Worm (Caenorhabditis elegans): ENCODE results near the gene aptf-2.

aptf-2 gene

ce11 chrIV:13389237-13389636 lies 26.6 kb downstream of the aptf-2 start:
- TF ChIP-seq mxl-3 (GFP tag; optimal IDR thresholded peaks at IDR 0.05) (no peak), dve-1 (tag; optimal IDR thresholded peaks at IDR 0.05; ENCODE audit: insufficient read depth) (no peak), nhr-42 (GFP tag; IDR thresholded peaks at IDR 0.05) (peak; percentile 33; the same call in 1 of the 2 replicates), ceh-20 (GFP tag; IDR thresholded peaks at IDR 0.05) (no peak), tra-1 (GFP tag; IDR thresholded peaks at IDR 0.05) (0 out of 2 replicates have a peak, but pooled peaks have one; percentile 26), egl-43 (GFP tag; IDR thresholded peaks at IDR 0.05) (peak; percentile 67), snpc-1.2 (GFP tag; IDR thresholded peaks at IDR 0.05) (0 out of 2 replicates have a peak, but pooled peaks have one; percentile 11), dmd-8 (GFP tag; IDR thresholded peaks at IDR 0.05) (0 out of 2 replicates have a peak, but pooled peaks have one; percentile 49), lin-1 (GFP tag; IDR thresholded peaks at IDR 0.05) (peak; percentile 38; the same call in 1 of the 2 replicates), Y105C5A.15 (GFP tag; IDR thresholded peaks at IDR 0.05) (0 out of 2 replicates have a peak, but pooled peaks have one; percentile 34), nhr-111 (GFP tag; optimal IDR thresholded peaks at IDR 0.05) (peak; percentile 43), duxl-1 (tag; optimal IDR thresholded peaks at IDR 0.05; ENCODE audit: poor library complexity) (peak; percentile 34)

- TF ChIP-seq nhr-10 (tag; optimal IDR thresholded peaks at IDR 0.05) (peak; percentile 90), duxl-1 (tag; optimal IDR thresholded peaks at IDR 0.05; ENCODE audit: poor library complexity) (peak; percentile 5), egl-27 (tag; optimal IDR thresholded peaks at IDR 0.05) (no peak), egl-43 (GFP tag; IDR thresholded peaks at IDR 0.05) (no peak), unc-39 (tag; optimal IDR thresholded peaks at IDR 0.05) (no peak), lsy-2 (tag; optimal IDR thresholded peaks at IDR 0.05) (peak; percentile 0 to 80), unc-130 (GFP tag; optimal IDR thresholded peaks at IDR 0.05) (no peak), lin-13 (GFP tag; optimal IDR thresholded peaks at IDR 0.05) (peak; percentile 41), ZK546.5 (tag; optimal IDR thresholded peaks at IDR 0.05) (no peak), snpc-1.2 (GFP tag; IDR thresholded peaks at IDR 0.05) (no peak), attf-4 (tag; optimal IDR thresholded peaks at IDR 0.05) (no peak), dmd-9 (GFP tag; IDR thresholded peaks at IDR 0.05) (no peak), daf-8 (GFP tag; IDR thresholded peaks at IDR 0.05) (no peak), fkh-10 (GFP tag; optimal IDR thresholded peaks at IDR 0.05) (no peak), hlh-11 (tag; optimal IDR thresholded peaks at IDR 0.05) (peak; percentile 39), hif-1 (tag; optimal IDR thresholded peaks at IDR 0.05) (peak in 1 of 2 experiments; percentile 45), gei-8 (GFP tag; optimal IDR thresholded peaks at IDR 0.05) (no peak), mes-2 (tag; optimal IDR thresholded peaks at IDR 0.05; ENCODE audit: poor library complexity, severe bottlenecking) (peak; percentile 55), F49E8.2 (tag; optimal IDR thresholded peaks at IDR 0.05; ENCODE audit: borderline replicate concordance) (no peak), Y5F2A.4 (GFP tag; optimal IDR thresholded peaks at IDR 0.05) (no peak), jun-1 (tag; optimal IDR thresholded peaks at IDR 0.05) (peak; percentile 13), ceh-32 (tag; optimal IDR thresholded peaks at IDR 0.05; ENCODE audit: poor library complexity) (no peak), pha-4 (GFP tag; IDR thresholded peaks at IDR 0.05) (peak; percentile 42; the same call in 1 of the 2 replicates), pha-4 (tag; optimal IDR thresholded peaks at IDR 0.05) (no peak), ceh-28 (tag; optimal IDR thresholded peaks at IDR 0.05) (no peak), set-16 (GFP tag; IDR thresholded peaks at IDR 0.05) (no peak), daf-19 (GFP tag; conservative IDR thresholded peaks at IDR 0.05) (peak; percentile 81), mdt-29 (GFP tag; IDR thresholded peaks at IDR 0.05) (no peak), sdz-12 (GFP tag; optimal IDR thresholded peaks at IDR 0.05) (peak; percentile 29), mdl-1 (tag; optimal IDR thresholded peaks at IDR 0.05) (peak in 1 of 2 experiments; percentile 50), unc-62 (GFP tag; optimal IDR thresholded peaks at IDR 0.05 in 1 of 2) (peak in 1 of 2 experiments; percentile 81), unc-62 (tag; optimal IDR thresholded peaks at IDR 0.05) (no peak), nhr-77 (tag; optimal IDR thresholded peaks at IDR 0.05) (peak; percentile 60), D1046.2 (GFP tag; IDR thresholded peaks at IDR 0.05) (no peak), Y48G9A.11 (GFP tag; IDR thresholded peaks at IDR 0.05) (no peak), cey-2 (tag; optimal IDR thresholded peaks at IDR 0.05; ENCODE audit: borderline replicate concordance, insufficient read depth) (no peak), nhr-25 (tag; optimal IDR thresholded peaks at IDR 0.05; ENCODE audit: borderline replicate concordance, insufficient read depth) (no peak), nhr-76 (tag; optimal IDR thresholded peaks at IDR 0.05) (no peak), ztf-11 (tag; optimal IDR thresholded peaks at IDR 0.05) (no peak), ceh-20 (GFP tag; IDR thresholded peaks at IDR 0.05) (peak; percentile 48; the same call in 1 of the 2 replicates)
Observed at ce11 chrIV:13388779-13389178, 27.1 kb downstream of the aptf-2 start.

Data from whole organism, L4 larva.